Fruit fly (Drosophila melanogaster) whole organism, embryonic: Measurements from ENCODE around the gene CG31102.
A peak's percentile ranks its signal among the peaks of the same experiment; 100 is the strongest.

Experiments used
- Abd-B ChIP-seq: fragments of 200-800 bp; sonication (Bioruptor generic); optimal IDR thresholded peaks from 2 replicates; lab custom pipeline; 2018; ENCODE audit warnings: missing biosample characterization, mild to moderate bottlenecking, missing genetic modification characterization, moderate library complexity
- Aef1 ChIP-seq: fragments of 200-800 bp; sonication (Bioruptor generic); IDR thresholded peaks from 3 replicates; pipeline ENCODE4 v1.3.6; 2022; ENCODE audit warnings: missing biosample characterization, missing genetic modification characterization
- B-H1 ChIP-seq: fragments of 200-800 bp; sonication (Bioruptor generic); IDR thresholded peaks from 3 replicates; pipeline ENCODE4 v1.3.6; 2022; ENCODE audit warnings: missing biosample characterization, missing genetic modification characterization
- Bgb ChIP-seq: fragments of 200-800 bp; sonication (Bioruptor generic); IDR thresholded peaks from 2 replicates; pipeline ENCODE4 v1.3.6; 2022; ENCODE audit warnings: missing biosample characterization, missing genetic modification characterization; ENCODE audit not compliant: partially characterized antibody
- CG1024 ChIP-seq: fragments of 200-800 bp; sonication (Bioruptor generic); IDR thresholded peaks from 2 replicates; pipeline ENCODE4 v1.3.6; 2022; ENCODE audit warnings: missing biosample characterization, missing genetic modification characterization
- CG10565 ChIP-seq: fragments of 200-800 bp; sonication (Bioruptor generic); optimal IDR thresholded peaks from 3 replicates; lab custom pipeline; 2016; ENCODE audit warnings: missing biosample characterization, mild to moderate bottlenecking, missing genetic modification characterization
- CG16779 ChIP-seq: fragments of 200-800 bp; sonication (Bioruptor generic); IDR thresholded peaks from 2 replicates; pipeline ENCODE4 v1.3.6; 2022; ENCODE audit warnings: missing biosample characterization, missing genetic modification characterization
- CG16815 ChIP-seq: fragments of 200-800 bp; sonication (Bioruptor generic); optimal IDR thresholded peaks from 3 replicates; lab custom pipeline; 2017; ENCODE audit warnings: missing biosample characterization, mild to moderate bottlenecking, missing genetic modification characterization
- CG17568 ChIP-seq: fragments of 200-800 bp; sonication (Bioruptor generic); optimal IDR thresholded peaks from 2 replicates; lab custom pipeline; 2018; ENCODE audit warnings: missing biosample characterization, mild to moderate bottlenecking, missing genetic modification characterization, moderate library complexity
- CG17829 ChIP-seq: fragments of 200-800 bp; optimal IDR thresholded peaks from 2 replicates; lab custom pipeline; 2019; ENCODE audit warnings: missing biosample characterization, mild to moderate bottlenecking, missing genetic modification characterization, moderate library complexity
- CG17912 ChIP-seq: fragments of 200-800 bp; sonication (Bioruptor generic); optimal IDR thresholded peaks from 2 replicates; lab custom pipeline; 2018; ENCODE audit warnings: missing biosample characterization, mild to moderate bottlenecking, missing genetic modification characterization
- CG2120 ChIP-seq: fragments of 200-800 bp; sonication (Bioruptor generic); optimal IDR thresholded peaks from 3 replicates; lab custom pipeline; 2016; ENCODE audit warnings: missing biosample characterization, missing genetic modification characterization
- CG2129 ChIP-seq: fragments of 200-800 bp; sonication (Bioruptor generic); IDR thresholded peaks from 2 replicates; pipeline ENCODE4 v1.3.6; 2022; ENCODE audit warnings: missing biosample characterization, missing genetic modification characterization; ENCODE audit not compliant: partially characterized antibody
- CG2202 ChIP-seq: fragments of 200-800 bp; sonication (Bioruptor generic); optimal IDR thresholded peaks from 2 replicates; lab custom pipeline; 2018; ENCODE audit warnings: missing biosample characterization, mild to moderate bottlenecking, missing genetic modification characterization
- CG31224 ChIP-seq: fragments of 200-800 bp; sonication (Bioruptor generic); IDR thresholded peaks from 2 replicates; pipeline ENCODE4 v1.3.6; 2022; ENCODE audit warnings: missing biosample characterization, missing genetic modification characterization
- CG3847 ChIP-seq: fragments of 200-800 bp; sonication (Bioruptor generic); IDR thresholded peaks from 2 replicates; pipeline ENCODE4 v1.3.6; 2022; ENCODE audit warnings: missing biosample characterization, missing genetic modification characterization
- CG6175 ChIP-seq: fragments of 200-800 bp; sonication (Bioruptor generic); IDR thresholded peaks from 3 replicates; pipeline ENCODE4 v1.3.6; 2022; ENCODE audit warnings: missing biosample characterization, missing genetic modification characterization
- CG7987 ChIP-seq: fragments of 200-800 bp; sonication (Bioruptor generic); optimal IDR thresholded peaks from 2 replicates; lab custom pipeline; 2018; ENCODE audit warnings: missing biosample characterization, mild to moderate bottlenecking, missing genetic modification characterization, moderate library complexity
- CG8924 ChIP-seq: fragments of 200-800 bp; optimal IDR thresholded peaks from 3 replicates; lab custom pipeline; 2019; ENCODE audit warnings: missing biosample characterization, mild to moderate bottlenecking, missing genetic modification characterization, moderate library complexity
- Doc3 ChIP-seq: fragments of 200-800 bp; sonication (Bioruptor generic); IDR thresholded peaks from 3 replicates; pipeline ENCODE4 v1.3.6; 2022; ENCODE audit warnings: missing biosample characterization, missing genetic modification characterization; ENCODE audit not compliant: partially characterized antibody
- ERR ChIP-seq: fragments of 200-800 bp; sonication (Bioruptor generic); optimal IDR thresholded peaks from 2 replicates; lab custom pipeline; 2016; ENCODE audit warnings: missing biosample characterization, missing genetic modification characterization
- Fer3 ChIP-seq: fragments of 200-800 bp; sonication (Bioruptor generic); optimal IDR thresholded peaks from 2 replicates; lab custom pipeline; 2018; ENCODE audit warnings: missing biosample characterization, mild to moderate bottlenecking, missing genetic modification characterization, moderate library complexity
- GATAe ChIP-seq: fragments of 200-800 bp; sonication (Bioruptor generic); conservative IDR thresholded peaks from 2 replicates; pipeline ENCODE4 v1.3.6; 2022; ENCODE audit warnings: missing biosample characterization, missing genetic modification characterization
- HHEX ChIP-seq: fragments of 200-800 bp; sonication (Bioruptor generic); optimal IDR thresholded peaks from 3 replicates; lab custom pipeline; 2017; ENCODE audit warnings: missing biosample characterization, mild to moderate bottlenecking, missing genetic modification characterization, missing genetic modification reagents
- HmgD ChIP-seq: fragments of 200-800 bp; sonication (Bioruptor generic); optimal IDR thresholded peaks from 3 replicates; lab custom pipeline; 2016; ENCODE audit warnings: missing biosample characterization, missing genetic modification characterization
- Hmx ChIP-seq: fragments of 200-800 bp; sonication (Bioruptor generic); optimal IDR thresholded peaks from 2 replicates; lab custom pipeline; 2016; ENCODE audit warnings: missing biosample characterization, missing genetic modification characterization
- Kr ChIP-seq: fragments of 200-800 bp; sonication (Bioruptor generic); optimal IDR thresholded peaks from 2 replicates; lab custom pipeline; 2017; ENCODE audit warnings: missing biosample characterization, mild to moderate bottlenecking, missing genetic modification characterization
- Lpt ChIP-seq: fragments of >200 bp; optimal IDR thresholded peaks from 2 replicates; lab custom pipeline; 2018; ENCODE audit warnings: missing biosample characterization, missing genetic modification characterization
- Opbp ChIP-seq: fragments of 200-800 bp; sonication (Bioruptor generic); IDR thresholded peaks from 3 replicates; pipeline ENCODE4 v1.3.6; 2022; ENCODE audit warnings: missing biosample characterization, missing genetic modification characterization; ENCODE audit not compliant: partially characterized antibody
- Optix ChIP-seq: fragments of 200-800 bp; sonication (Bioruptor generic); IDR thresholded peaks from 3 replicates; pipeline ENCODE4 v1.3.6; 2022; ENCODE audit warnings: missing biosample characterization, missing genetic modification characterization
- Rx ChIP-seq: fragments of 200-800 bp; sonication (Bioruptor generic); IDR thresholded peaks from 2 replicates; pipeline ENCODE4 v1.3.6; 2022; ENCODE audit warnings: missing biosample characterization, missing genetic modification characterization
- Six4 ChIP-seq: fragments of 200-800 bp; sonication (Bioruptor generic); optimal IDR thresholded peaks from 2 replicates; lab custom pipeline; 2016; ENCODE audit warnings: missing biosample characterization, missing genetic modification characterization
- Taf1 ChIP-seq: fragments of 200-800 bp; sonication (Bioruptor generic); IDR thresholded peaks from 2 replicates; pipeline ENCODE4 v1.3.6; 2022; ENCODE audit warnings: missing biosample characterization, missing genetic modification characterization
- ash1 ChIP-seq: fragments of 200-800 bp; sonication (Bioruptor generic); optimal IDR thresholded peaks from 2 replicates; lab custom pipeline; 2018; ENCODE audit warnings: missing biosample characterization, mild to moderate bottlenecking, missing genetic modification characterization
- btn ChIP-seq: fragments of 200-800 bp; sonication (Bioruptor generic); optimal IDR thresholded peaks from 2 replicates; lab custom pipeline; 2016; ENCODE audit warnings: missing biosample characterization, missing genetic modification characterization
- cg ChIP-seq: fragments of 200-800 bp; sonication (Bioruptor generic); optimal IDR thresholded peaks from 3 replicates; lab custom pipeline; 2019; ENCODE audit warnings: missing biosample characterization, mild to moderate bottlenecking, missing genetic modification characterization, moderate library complexity
- ci ChIP-seq: fragments of 200-800 bp; sonication (Bioruptor generic); IDR thresholded peaks from 3 replicates; pipeline ENCODE4 v1.3.6; 2022; ENCODE audit warnings: missing biosample characterization, missing genetic modification characterization
- dmrt99B ChIP-seq: fragments of 200-800 bp; sonication (Bioruptor generic); optimal IDR thresholded peaks from 2 replicates; lab custom pipeline; 2018; ENCODE audit warnings: missing biosample characterization, mild to moderate bottlenecking, missing genetic modification characterization, moderate library complexity
- dpn ChIP-seq, 2 experiments: fragments of 200-800 bp; sonication (Bioruptor generic); optimal IDR thresholded peaks; 3 replicates each; lab custom pipeline; 2016; ENCODE audit warnings: missing biosample characterization in 2 of 2, missing genetic modification characterization in 2 of 2
- emc ChIP-seq: fragments of 200-800 bp; sonication (Bioruptor generic); optimal IDR thresholded peaks from 2 replicates; lab custom pipeline; 2016; ENCODE audit warnings: missing biosample characterization, missing genetic modification characterization
- insv ChIP-seq, 2 experiments: fragments of 200-800 bp; sonication (Bioruptor generic); optimal IDR thresholded peaks; 3 replicates each; lab custom pipeline; 2016 to 2018; ENCODE audit warnings: missing biosample characterization in 2 of 2, missing genetic modification characterization in 2 of 2
- kay ChIP-seq: fragments of 200-800 bp; sonication (Bioruptor generic); optimal IDR thresholded peaks from 2 replicates; lab custom pipeline; 2016; ENCODE audit warnings: missing biosample characterization, missing genetic modification characterization
- ken ChIP-seq: fragments of 200-800 bp; sonication (Bioruptor generic); IDR thresholded peaks from 3 replicates; pipeline ENCODE4 v1.3.6; 2022; ENCODE audit warnings: missing biosample characterization, missing genetic modification characterization
- knrl ChIP-seq: fragments of 200-800 bp; sonication (Bioruptor generic); IDR thresholded peaks from 3 replicates; pipeline ENCODE4 v1.3.6; 2022; ENCODE audit warnings: missing biosample characterization, missing genetic modification characterization; ENCODE audit not compliant: partially characterized antibody
- nmo ChIP-seq: fragments of 200-800 bp; sonication (Bioruptor generic); optimal IDR thresholded peaks from 2 replicates; lab custom pipeline; 2018; ENCODE audit warnings: missing biosample characterization, mild to moderate bottlenecking, missing genetic modification characterization, moderate library complexity
- scrt ChIP-seq: fragments of 200-800 bp; sonication (Bioruptor generic); optimal IDR thresholded peaks from 2 replicates; lab custom pipeline; 2018; ENCODE audit warnings: missing biosample characterization, mild to moderate bottlenecking, missing genetic modification characterization, moderate library complexity
- slp2 ChIP-seq: fragments of 200-800 bp; sonication (Bioruptor generic); optimal IDR thresholded peaks from 2 replicates; lab custom pipeline; 2016; ENCODE audit warnings: missing biosample characterization, missing genetic modification characterization
- usp ChIP-seq: fragments of >200 bp; optimal IDR thresholded peaks from 2 replicates; lab custom pipeline; 2017; ENCODE audit warnings: missing biosample characterization, missing genetic modification characterization
- yki ChIP-seq: fragments of >200 bp; optimal IDR thresholded peaks from 3 replicates; lab custom pipeline; 2018
- zfh2 ChIP-seq: fragments of 200-800 bp; sonication (Bioruptor generic); optimal IDR thresholded peaks from 2 replicates; lab custom pipeline; 2016; ENCODE audit warnings: missing biosample characterization, missing genetic modification characterization

The CG31102 gene

DNA sequence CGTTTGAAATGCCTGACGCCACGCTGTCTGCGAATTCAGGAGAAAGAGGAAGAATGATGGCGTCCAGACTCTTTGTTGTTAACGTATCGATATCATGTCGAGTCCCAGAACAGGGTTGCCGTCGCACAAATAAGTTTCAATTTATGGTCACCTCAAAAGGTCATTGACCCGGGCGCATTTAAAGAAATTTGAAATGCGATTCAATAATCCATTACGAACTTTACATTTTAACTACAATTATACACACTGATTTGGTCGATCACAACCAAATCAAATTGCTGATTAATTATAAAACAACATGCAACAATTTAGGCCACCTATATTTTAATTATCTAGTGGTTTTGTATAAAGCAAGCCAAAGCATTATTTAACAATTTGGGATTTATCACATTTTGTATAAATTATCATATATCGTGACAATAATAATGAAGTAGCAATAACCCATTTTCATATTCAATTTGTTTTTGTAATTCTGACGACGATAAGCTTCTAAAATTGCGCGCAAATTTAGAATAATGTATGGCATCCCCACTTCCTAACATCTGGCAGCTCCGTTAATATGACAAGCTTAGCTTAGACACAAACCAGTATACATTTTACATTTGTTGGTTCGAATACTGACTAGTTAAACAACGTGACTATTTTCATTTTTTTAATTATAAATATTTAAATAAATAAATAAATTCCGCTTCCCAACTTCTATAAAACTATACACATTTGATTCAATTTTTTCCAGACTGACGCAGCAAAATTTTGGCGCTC is 50.2 kb downstream of the CG31102 start, which contains the start of gene bam (continued):
- 0 out of 3 replicates have a peak, but pooled peaks have one; percentile 31 for TF ChIP-seq Opbp
- TF ChIP-seq ash1 = no peak
- TF ChIP-seq CG17568 (GFP tag; lab: Kevin White, UChicago) = no peak
- no peak for TF ChIP-seq CG10565 (GFP tag; lab: Kevin White, UChicago)
- TF ChIP-seq dpn (GFP tag; optimal IDR thresholded peaks at IDR 0.05; lab: Kevin White, UChicago) = peak in 1 of 2 experiments; percentile 24
- TF ChIP-seq knrl (GFP tag; lab: Robert Waterston, UW) = peak; percentile 54; the same call in 2 of the 3 replicates
- TF ChIP-seq ERR (GFP tag; lab: Kevin White, UChicago) = no peak
- no peak for TF ChIP-seq yki (lab: Kevin White, UChicago)
- TF ChIP-seq Optix = no peak
- TF ChIP-seq emc (GFP tag; lab: Kevin White, UChicago) = no peak
- TF ChIP-seq Aef1 (GFP tag; lab: Robert Waterston, UW) = peak; percentile 14; the same call in 1 of the 3 replicates
- TF ChIP-seq GATAe (GFP tag; lab: Robert Waterston, UW) = no peak
- no peak for TF ChIP-seq CG1024
- TF ChIP-seq CG2202 (tag; lab: Kevin White, UChicago) = no peak
- TF ChIP-seq Doc3 (GFP tag; lab: Robert Waterston, UW) = no peak
- TF ChIP-seq HmgD (GFP tag; lab: Kevin White, UChicago) = no peak
- peak; percentile 55; the same call in 1 of the 2 replicates for TF ChIP-seq Bgb
- no peak for TF ChIP-seq ci
- no peak for TF ChIP-seq Rx (GFP tag; lab: Robert Waterston, UW)
- peak; percentile 80 for TF ChIP-seq CG3847 (GFP tag; lab: Robert Waterston, UW)
- TF ChIP-seq Fer3 (tag; lab: Kevin White, UChicago) = no peak
- no peak for TF ChIP-seq CG6175 (GFP tag; lab: Robert Waterston, UW)
- no peak for TF ChIP-seq Taf1 (GFP tag; lab: Robert Waterston, UW)
- TF ChIP-seq nmo = peak; percentile 40
- no peak for TF ChIP-seq kay (GFP tag; lab: Kevin White, UChicago)
- TF ChIP-seq insv (GFP tag; optimal IDR thresholded peaks at IDR 0.05; lab: Kevin White, UChicago) = peak in 1 of 2 experiments; percentile 46
- TF ChIP-seq slp2 (GFP tag; lab: Kevin White, UChicago) = no peak
- TF ChIP-seq CG31224 (GFP tag; lab: Robert Waterston, UW) = no peak
- no peak for TF ChIP-seq Kr (GFP tag; lab: Kevin White, UChicago)
- no peak for TF ChIP-seq scrt (GFP tag; lab: Kevin White, UChicago)
- TF ChIP-seq CG17829 = peak; percentile 52
- no peak for TF ChIP-seq Hmx (GFP tag; lab: Kevin White, UChicago)
- no peak for TF ChIP-seq usp (GFP tag; lab: Kevin White, UChicago)
- no peak for TF ChIP-seq CG2129 (GFP tag; lab: Robert Waterston, UW)
- no peak for TF ChIP-seq CG16815 (GFP tag; lab: Kevin White, UChicago)
- TF ChIP-seq CG16779 (GFP tag; lab: Robert Waterston, UW) = no peak
- TF ChIP-seq zfh2 (GFP tag; lab: Kevin White, UChicago) = no peak
- no peak for TF ChIP-seq Lpt (GFP tag; lab: Kevin White, UChicago)
- TF ChIP-seq cg (GFP tag; lab: Kevin White, UChicago) = no peak
- no peak for TF ChIP-seq CG17912
- TF ChIP-seq B-H1 (GFP tag; lab: Robert Waterston, UW) = no peak
- TF ChIP-seq CG8924 (tag; lab: Kevin White, UChicago) = peak; percentile 4
- TF ChIP-seq CG2120 (GFP tag; lab: Kevin White, UChicago) = no peak
- TF ChIP-seq btn (GFP tag; lab: Kevin White, UChicago) = no peak
- no peak for TF ChIP-seq Six4
- 0 out of 3 replicates have a peak, but pooled peaks have one; percentile 37 for TF ChIP-seq ken
- TF ChIP-seq Abd-B (GFP tag; lab: Kevin White, UChicago) = no peak
- TF ChIP-seq dmrt99B (tag; lab: Kevin White, UChicago) = no peak
- TF ChIP-seq CG7987 = no peak
- no peak for TF ChIP-seq HHEX
